Worm (Caenorhabditis elegans) whole organism, L1 larva: ENCODE measurements around the gene T04C12.1.
A peak's percentile ranks its signal among the peaks of the same experiment; 100 is the strongest.

Source experiments
- C16A3.4 ChIP-seq: fragments of 150-350 bp; optimal IDR thresholded peaks from 2 replicates; lab custom pipeline; 2014; ENCODE audit warnings: missing biosample characterization, missing genetic modification characterization
- Y116A8C.19 ChIP-seq: sonication (generic microtip); optimal IDR thresholded peaks from 2 replicates; lab custom pipeline; 2016; ENCODE audit warnings: missing compliant biosample characterization, missing genetic modification characterization, borderline replicate concordance
- aha-1 ChIP-seq: fragments of 150-350 bp; optimal IDR thresholded peaks from 2 replicates; lab custom pipeline; 2014; ENCODE audit warnings: missing biosample characterization, missing genetic modification characterization
- aly-2 ChIP-seq: fragments of 150-350 bp; optimal IDR thresholded peaks from 2 replicates; lab custom pipeline; 2014; ENCODE audit warnings: missing biosample characterization, missing genetic modification characterization
- ceh-63 ChIP-seq: fragments of 200-800 bp; sonication (Bioruptor generic); optimal IDR thresholded peaks from 2 replicates; lab custom pipeline; 2018; ENCODE audit warnings: mild to moderate bottlenecking, missing genetic modification characterization, missing compliant biosample characterization
- ceh-82 ChIP-seq, 3 experiments: fragments of 150-350 bp in 1 of 3; sonication (generic microtip) in 2 of 3; optimal IDR thresholded peaks; 2 replicates each; lab custom pipeline; 2014 to 2017; ENCODE audit warnings: missing biosample characterization in 3 of 3, missing genetic modification characterization in 3 of 3
- ceh-88 ChIP-seq: fragments of 200-800 bp; sonication (Bioruptor generic); IDR thresholded peaks from 2 replicates; pipeline ENCODE4 v1.3.6; 2022; ENCODE audit warnings: missing genetic modification characterization, missing compliant biosample characterization
- ceh-90 ChIP-seq: sonication (generic microtip); optimal IDR thresholded peaks from 2 replicates; lab custom pipeline; 2016; ENCODE audit warnings: missing genetic modification characterization, missing compliant biosample characterization
- ces-1 ChIP-seq: fragments of 150-350 bp; optimal IDR thresholded peaks from 2 replicates; lab custom pipeline; 2014; ENCODE audit warnings: missing biosample characterization, missing genetic modification reagents, missing genetic modification characterization
- dpl-1 ChIP-seq, 3 experiments: fragments of 150-350 bp in 2 of 3; sonication (generic microtip) in 1 of 3; optimal IDR thresholded peaks; 2 replicates each; lab custom pipeline; 2014 to 2017; ENCODE audit warnings: missing biosample characterization in 3 of 3, missing genetic modification characterization in 3 of 3, missing genetic modification reagents in 3 of 3
- dsc-1 ChIP-seq: sonication (generic microtip); optimal IDR thresholded peaks from 2 replicates; lab custom pipeline; 2016; ENCODE audit warnings: mild to moderate bottlenecking, missing genetic modification characterization, missing compliant biosample characterization
- efl-1 ChIP-seq, 4 experiments: fragments of 150-350 bp; optimal IDR thresholded peaks in 3 of 4; peaks in 1 of 4; 1 replicate in 1 of 4; 2 replicates in 3 of 4; lab custom pipeline; 2014; ENCODE audit warnings: missing biosample characterization in 2 of 4, missing genetic modification characterization in 2 of 4, missing genetic modification reagents in 2 of 4
- egl-13 ChIP-seq: sonication (generic microtip); optimal IDR thresholded peaks from 2 replicates; lab custom pipeline; 2016; ENCODE audit warnings: missing genotype, missing genetic modification reagents, missing genetic modification characterization, missing compliant biosample characterization
- ets-5 ChIP-seq: fragments of 200-800 bp; sonication (Bioruptor generic); IDR thresholded peaks from 2 replicates; pipeline ENCODE4 v1.3.6; 2022; ENCODE audit warnings: missing genetic modification characterization, missing compliant biosample characterization
- fkh-10 ChIP-seq: sonication (generic microtip); optimal IDR thresholded peaks from 2 replicates; lab custom pipeline; 2017; ENCODE audit warnings: missing biosample characterization, missing genetic modification reagents, missing genetic modification characterization
- hpl-2 ChIP-seq: fragments of 150-350 bp; optimal IDR thresholded peaks from 2 replicates; lab custom pipeline; 2014; ENCODE audit warnings: missing biosample characterization, missing genetic modification reagents, missing genetic modification characterization
- lin-14 ChIP-seq: fragments of 200-800 bp; sonication (Bioruptor generic); optimal IDR thresholded peaks from 2 replicates; lab custom pipeline; 2018; ENCODE audit warnings: mild to moderate bottlenecking, missing genetic modification characterization, moderate library complexity, missing compliant biosample characterization
- lsy-2 ChIP-seq, 2 experiments: fragments of 150-350 bp; optimal IDR thresholded peaks; 2 replicates each; lab custom pipeline; 2014; ENCODE audit warnings: missing biosample characterization in 2 of 2, missing genetic modification characterization in 2 of 2
- mab-9 ChIP-seq: fragments of 200-800 bp; sonication (Bioruptor generic); IDR thresholded peaks from 2 replicates; pipeline ENCODE4 v1.3.6; 2022; ENCODE audit warnings: missing genetic modification reagents, missing genetic modification characterization, missing compliant biosample characterization
- mdl-1 ChIP-seq, 2 experiments: fragments of 150-350 bp; optimal IDR thresholded peaks; 2 replicates each; lab custom pipeline; 2014 to 2017; ENCODE audit warnings: missing biosample characterization in 2 of 2, missing genetic modification characterization in 2 of 2, inconsistent platforms in 1 of 2
- mef-2 ChIP-seq: fragments of 150-350 bp; optimal IDR thresholded peaks from 2 replicates; lab custom pipeline; 2014; ENCODE audit warnings: missing biosample characterization, missing genetic modification characterization
- mep-1 ChIP-seq: fragments of 150-350 bp; optimal IDR thresholded peaks from 2 replicates; lab custom pipeline; 2014; ENCODE audit warnings: missing biosample characterization, missing genetic modification characterization
- nhr-11 ChIP-seq: fragments of 150-350 bp; optimal IDR thresholded peaks from 2 replicates; lab custom pipeline; 2014; ENCODE audit warnings: missing biosample characterization, missing genetic modification characterization
- nhr-12 ChIP-seq: sonication (generic microtip); optimal IDR thresholded peaks from 2 replicates; lab custom pipeline; 2017; ENCODE audit warnings: missing biosample characterization, missing genetic modification characterization
- nhr-19 ChIP-seq: fragments of 200-800 bp; sonication (Bioruptor generic); conservative IDR thresholded peaks from 2 replicates; pipeline ENCODE4 v1.3.6; 2022; ENCODE audit warnings: missing genetic modification characterization, missing compliant biosample characterization
- nhr-28 ChIP-seq: fragments of 150-350 bp; optimal IDR thresholded peaks from 2 replicates; lab custom pipeline; 2014; ENCODE audit warnings: missing biosample characterization, missing genetic modification characterization
- nhr-47 ChIP-seq: sonication (generic microtip); optimal IDR thresholded peaks from 2 replicates; lab custom pipeline; 2016; ENCODE audit warnings: mild to moderate bottlenecking, missing genetic modification characterization, moderate library complexity, missing compliant biosample characterization
- nhr-71 ChIP-seq: sonication (generic microtip); optimal IDR thresholded peaks from 2 replicates; lab custom pipeline; 2016; ENCODE audit warnings: mild to moderate bottlenecking, missing genetic modification characterization, moderate library complexity, missing compliant biosample characterization
- nhr-76 ChIP-seq: sonication (generic microtip); optimal IDR thresholded peaks from 2 replicates; lab custom pipeline; 2017; ENCODE audit warnings: missing biosample characterization, missing genetic modification characterization
- nhr-84 ChIP-seq: sonication (generic microtip); optimal IDR thresholded peaks from 2 replicates; lab custom pipeline; 2017; ENCODE audit warnings: missing biosample characterization, missing genetic modification characterization
- nhr-90 ChIP-seq: sonication (generic microtip); optimal IDR thresholded peaks from 2 replicates; lab custom pipeline; 2016; ENCODE audit warnings: mild to moderate bottlenecking, missing genetic modification characterization, missing compliant biosample characterization; ENCODE audit not compliant: poor library complexity
- pag-3 ChIP-seq: sonication (generic microtip); optimal IDR thresholded peaks from 2 replicates; lab custom pipeline; 2017; ENCODE audit warnings: missing genetic modification characterization, mild to moderate bottlenecking, missing compliant biosample characterization, antibody characterized with exemption, borderline replicate concordance; ENCODE audit not compliant: insufficient read depth
- rnt-1 ChIP-seq: sonication (generic microtip); optimal IDR thresholded peaks from 2 replicates; lab custom pipeline; 2016; ENCODE audit warnings: mild to moderate bottlenecking, missing genetic modification characterization, moderate library complexity, missing compliant biosample characterization
- snpc-4 ChIP-seq: fragments of 150-350 bp; optimal IDR thresholded peaks from 2 replicates; lab custom pipeline; 2014; ENCODE audit warnings: missing biosample characterization, missing genetic modification characterization
- snu-23 ChIP-seq: sonication (generic microtip); optimal IDR thresholded peaks from 2 replicates; lab custom pipeline; 2016; ENCODE audit warnings: missing genetic modification characterization, missing compliant biosample characterization
- sup-37 ChIP-seq: fragments of 200-800 bp; sonication (Bioruptor generic); optimal IDR thresholded peaks from 2 replicates; lab custom pipeline; 2018; ENCODE audit warnings: mild to moderate bottlenecking, missing genetic modification characterization, missing compliant biosample characterization
- swsn-7 ChIP-seq: sonication (generic microtip); optimal IDR thresholded peaks from 2 replicates; lab custom pipeline; 2016; ENCODE audit warnings: missing genetic modification characterization, missing compliant biosample characterization
- tbx-2 ChIP-seq: sonication (generic microtip); optimal IDR thresholded peaks from 2 replicates; lab custom pipeline; 2016; ENCODE audit warnings: missing genetic modification characterization, missing compliant biosample characterization
- tlp-1 ChIP-seq: fragments of 150-350 bp; optimal IDR thresholded peaks from 2 replicates; lab custom pipeline; 2014; ENCODE audit warnings: missing biosample characterization, missing genetic modification characterization
- unc-98 ChIP-seq: fragments of 200-800 bp; sonication (Bioruptor generic); IDR thresholded peaks from 2 replicates; pipeline ENCODE4 v1.3.6; 2022; ENCODE audit warnings: missing genetic modification characterization, missing compliant biosample characterization
- xbp-1 ChIP-seq: sonication (generic microtip); optimal IDR thresholded peaks from 2 replicates; lab custom pipeline; 2016; ENCODE audit warnings: missing genetic modification characterization, missing compliant biosample characterization

T04C12.1 gene

DNA sequence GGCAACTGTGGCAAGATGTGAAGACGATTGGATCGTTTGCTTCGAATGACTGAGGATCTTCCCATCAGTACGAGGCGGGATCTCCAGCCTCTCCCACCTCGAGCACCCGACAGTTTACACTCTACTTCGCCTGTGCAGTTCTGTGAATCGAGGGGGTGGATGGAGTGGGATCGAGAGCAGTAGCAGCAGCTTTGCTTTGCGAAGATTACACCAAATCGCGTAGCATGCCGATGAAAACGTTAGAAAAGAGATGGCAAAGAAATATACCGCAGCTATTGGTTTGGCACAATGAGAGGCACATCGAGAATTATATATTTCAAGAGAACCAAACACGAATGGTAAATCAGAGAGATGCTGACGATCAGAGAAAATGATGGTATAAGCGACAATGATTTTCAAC, 15.4 kb upstream of the T04C12.1 start, which contains the start of gene act-3 (continued):
- no peak for TF ChIP-seq sup-37
- no peak for TF ChIP-seq xbp-1 (tag; lab: Kevin White, UChicago)
- no peak for TF ChIP-seq ceh-88 (GFP tag; lab: Robert Waterston, UW)
- no peak for TF ChIP-seq ceh-63
- TF ChIP-seq nhr-76 (tag; lab: Kevin White, UChicago) = no peak
- no peak for TF ChIP-seq dpl-1 (GFP tag; optimal IDR thresholded peaks at IDR 0.05; lab: Kevin White, UChicago)
- TF ChIP-seq fkh-10 = no peak
- TF ChIP-seq tbx-2 (tag; lab: Kevin White, UChicago) = no peak
- TF ChIP-seq nhr-71 = peak; percentile 76
- no peak for TF ChIP-seq nhr-28 (tag; lab: Kevin White, UChicago)
- peak in 1 of 3 experiments; percentile 1 for TF ChIP-seq ceh-82 (tag; optimal IDR thresholded peaks at IDR 0.05; lab: Kevin White, UChicago)
- no peak for TF ChIP-seq nhr-12 (tag; lab: Kevin White, UChicago)
- TF ChIP-seq lsy-2 (tag; optimal IDR thresholded peaks at IDR 0.05; lab: Kevin White, UChicago) = peak in 1 of 2 experiments; percentile 12
- no peak for TF ChIP-seq ces-1 (GFP tag; lab: Kevin White, UChicago)
- TF ChIP-seq aly-2 (tag; lab: Kevin White, UChicago) = no peak
- no peak for TF ChIP-seq aha-1 (tag; lab: Kevin White, UChicago)
- no peak for TF ChIP-seq mab-9 (GFP tag; lab: Robert Waterston, UW)
- TF ChIP-seq tlp-1 (tag; lab: Kevin White, UChicago) = no peak
- TF ChIP-seq swsn-7 = peak; percentile 13
- TF ChIP-seq unc-98 (GFP tag; lab: Robert Waterston, UW) = no peak
- peak; percentile 21 for TF ChIP-seq mep-1
- no peak for TF ChIP-seq ets-5
- TF ChIP-seq egl-13 = no peak
- no peak for TF ChIP-seq nhr-11 (tag; lab: Kevin White, UChicago)
- no peak for TF ChIP-seq hpl-2
- no peak for TF ChIP-seq Y116A8C.19 (tag; lab: Kevin White, UChicago)
- TF ChIP-seq lin-14 (GFP tag; lab: Kevin White, UChicago) = peak; percentile 87
- TF ChIP-seq nhr-90 (tag; lab: Kevin White, UChicago) = no peak
- peak; percentile 45 for TF ChIP-seq nhr-19
- TF ChIP-seq snpc-4 (tag; lab: Kevin White, UChicago) = no peak
- TF ChIP-seq mdl-1 (tag; optimal IDR thresholded peaks at IDR 0.05; lab: Kevin White, UChicago) = peak in 1 of 2 experiments; percentile 28

DNA sequence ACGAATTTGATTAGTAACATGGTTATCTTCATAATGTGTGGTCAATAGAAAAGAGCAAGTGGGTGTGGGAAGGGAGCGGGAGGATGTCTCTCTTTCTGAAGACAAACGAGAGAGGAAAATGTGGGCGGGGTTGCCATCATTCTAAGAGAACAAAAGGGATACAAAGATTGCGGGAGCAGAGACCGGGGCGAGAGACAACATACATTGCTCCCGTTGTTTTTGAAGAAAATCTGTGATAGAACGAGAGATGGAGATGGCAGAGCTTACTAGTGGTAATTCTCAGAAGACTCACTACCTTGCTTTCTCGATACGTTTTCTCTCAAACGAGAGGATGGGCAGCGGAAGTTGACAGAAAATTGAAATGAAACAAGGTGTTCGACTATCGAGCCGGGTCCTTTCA, 14.3 kb upstream of the T04C12.1 start:
- TF ChIP-seq snu-23 (GFP tag; lab: Kevin White, UChicago) (peak; percentile 9), nhr-71 (peak; percentile 57), ceh-82 (tag; optimal IDR thresholded peaks at IDR 0.05; lab: Kevin White, UChicago) (no peak), nhr-47 (tag; lab: Kevin White, UChicago) (no peak), tbx-2 (tag; lab: Kevin White, UChicago) (peak; percentile 14), pag-3 (tag; lab: Kevin White, UChicago) (peak; percentile 82), unc-98 (GFP tag; lab: Robert Waterston, UW) (no peak), rnt-1 (tag; lab: Kevin White, UChicago) (peak; percentile 73), lsy-2 (tag; optimal IDR thresholded peaks at IDR 0.05; lab: Kevin White, UChicago) (peak in 1 of 2 experiments; percentile 36), nhr-19 (peak; percentile 49), hpl-2 (no peak), lin-14 (GFP tag; lab: Kevin White, UChicago) (peak; percentile 72), nhr-28 (tag; lab: Kevin White, UChicago) (no peak), ceh-90 (no peak), efl-1 (optimal IDR thresholded peaks at IDR 0.05; lab: Kevin White, UChicago) (no peak), efl-1 (GFP tag; optimal IDR thresholded peaks at IDR 0.05 in 1 of 2; lab: Kevin White, UChicago) (peak in 1 of 2 experiments; percentile 49), swsn-7 (no peak), dsc-1 (tag; lab: Kevin White, UChicago) (peak; percentile 7), mef-2 (no peak), C16A3.4 (tag; lab: Kevin White, UChicago) (no peak), nhr-84 (tag; lab: Kevin White, UChicago) (no peak), xbp-1 (tag; lab: Kevin White, UChicago) (no peak)
- TF ChIP-seq, all 84 proteins: peak for 10
